Fruit fly (Drosophila melanogaster): Measurements from ENCODE around the gene smo.

Gene smo

DNA sequence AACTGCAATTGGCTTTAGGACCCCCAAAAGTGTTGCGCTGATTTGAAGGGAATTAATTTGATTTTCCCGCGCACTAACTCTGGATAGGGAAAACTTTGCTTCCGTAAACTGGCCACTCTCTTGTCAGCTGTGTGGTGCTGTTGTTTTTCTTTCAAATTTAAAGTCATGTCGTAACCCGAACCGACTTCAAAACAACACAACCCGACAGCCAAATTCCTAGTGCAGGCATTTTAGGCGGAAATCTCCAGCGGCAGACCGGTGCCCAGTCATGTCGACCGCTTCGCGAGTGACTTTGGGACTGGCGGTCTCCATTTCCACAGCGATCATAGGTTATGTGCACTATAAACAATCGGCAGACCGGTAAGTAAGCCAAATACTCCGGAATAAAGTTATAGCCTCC, 14.9 kb downstream of the smo start, which contains the start of gene CG11562:
CG11562 (plus strand) TSS at position 119 of the 400 bp plus-strand sequence.
- TF ChIP-seq CG34367 (tag; optimal IDR thresholded peaks at IDR 0.05) = no peak
- TF ChIP-seq CG17806 (tag; optimal IDR thresholded peaks at IDR 0.05) = no peak
- TF ChIP-seq CG9948 (tag; optimal IDR thresholded peaks at IDR 0.05) = no peak
- no peak for TF ChIP-seq EcR (GFP tag; optimal IDR thresholded peaks at IDR 0.05)
- no peak for TF ChIP-seq CG4496 (GFP tag; IDR thresholded peaks at IDR 0.05)
- TF ChIP-seq CG13204 (GFP tag; optimal IDR thresholded peaks at IDR 0.05) = no peak
- TF ChIP-seq CG15710 (tag; optimal IDR thresholded peaks at IDR 0.05) = no peak
- TF ChIP-seq CG8301 (tag; optimal IDR thresholded peaks at IDR 0.05) = no peak
- no peak for TF ChIP-seq fd96Ca (GFP tag; IDR thresholded peaks at IDR 0.05)
- TF ChIP-seq Pif1A (GFP tag; optimal IDR thresholded peaks at IDR 0.05) = no peak
- TF ChIP-seq Pif1B (GFP tag; optimal IDR thresholded peaks at IDR 0.05) = no peak
- TF ChIP-seq CG10348 (GFP tag; IDR thresholded peaks at IDR 0.05) = no peak
- TF ChIP-seq Snoo (tag; optimal IDR thresholded peaks at IDR 0.05) = no peak
- TF ChIP-seq rn (GFP tag; IDR thresholded peaks at IDR 0.05) = no peak
- TF ChIP-seq CG8159 (tag; optimal IDR thresholded peaks at IDR 0.05) = no peak
- no peak for TF ChIP-seq D1 (tag; optimal IDR thresholded peaks at IDR 0.05)

dm6 chr2L:294452-295362, 17.3 kb downstream of the smo start, which contains the start of the genes U2af38 and Stip1:
U2af38 (minus strand) TSS chr2L:294681.
Stip1 (plus strand) TSS chr2L:295122.
- TF ChIP-seq CG32121 (GFP tag; IDR thresholded peaks at IDR 0.05) (no peak), CG13204 (GFP tag; optimal IDR thresholded peaks at IDR 0.05) (no peak), CG14655 (GFP tag; optimal IDR thresholded peaks at IDR 0.05) (no peak), EcR (GFP tag; optimal IDR thresholded peaks at IDR 0.05) (peak; percentile 99), CG8159 (tag; optimal IDR thresholded peaks at IDR 0.05) (no peak)

DNA sequence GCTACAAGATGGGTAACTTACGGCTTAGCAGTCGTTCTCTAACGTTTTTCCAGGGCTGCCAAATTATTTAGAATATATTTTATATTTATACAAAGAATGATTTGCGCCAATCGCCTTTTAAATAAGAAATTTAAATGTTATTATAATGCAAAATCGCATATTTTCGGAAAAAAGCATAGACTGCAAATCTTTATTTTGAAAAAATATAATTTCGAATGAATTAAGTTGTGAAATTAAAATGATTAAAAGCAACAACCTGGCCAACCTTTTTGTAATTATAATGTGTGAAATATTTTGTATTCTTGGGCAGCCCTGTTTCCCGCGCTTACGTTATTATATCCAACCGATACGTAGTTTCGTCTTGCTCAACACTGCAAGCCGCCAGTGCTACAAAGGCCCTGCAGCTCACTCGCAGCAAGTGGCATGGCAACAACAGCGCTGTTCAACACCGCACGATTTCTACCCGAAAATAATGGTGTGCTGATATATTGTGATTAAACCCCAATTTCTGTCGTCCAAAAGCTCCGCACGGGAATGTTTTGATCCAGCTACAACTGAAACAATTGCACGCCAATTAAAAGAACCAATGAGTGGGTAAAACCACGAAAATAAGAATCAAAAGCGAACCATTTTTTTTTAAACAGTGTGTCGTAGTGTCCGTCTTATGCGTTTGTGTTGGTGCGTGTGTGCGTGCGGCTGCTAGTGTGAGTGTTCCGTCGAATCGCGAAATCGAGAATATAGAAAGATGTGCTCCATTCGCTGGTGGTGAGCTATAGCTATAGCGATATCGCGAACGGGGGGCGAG, 20.3 kb downstream of the smo start, which contains the start of gene Pi3K21B:
Pi3K21B (plus strand) TSS at position 401 of the 805 bp plus-strand sequence.
- TF ChIP-seq CG9948 (tag; optimal IDR thresholded peaks at IDR 0.05) (peak; percentile 83), CG4496 (GFP tag; IDR thresholded peaks at IDR 0.05) (peak; percentile 85), CG10348 (GFP tag; IDR thresholded peaks at IDR 0.05) (peak; percentile 79), CG8159 (tag; optimal IDR thresholded peaks at IDR 0.05) (peak; percentile 87), D1 (tag; optimal IDR thresholded peaks at IDR 0.05) (no peak), CG12605 (GFP tag; IDR thresholded peaks at IDR 0.05) (peak; percentile 63), Ets98B (GFP tag; IDR thresholded peaks at IDR 0.05) (peak; percentile 73), gl (tag; optimal IDR thresholded peaks at IDR 0.05) (no peak), CG15710 (tag; optimal IDR thresholded peaks at IDR 0.05) (peak; percentile 90), Snoo (tag; optimal IDR thresholded peaks at IDR 0.05) (peak; percentile 89), CG32121 (GFP tag; IDR thresholded peaks at IDR 0.05) (peak; percentile 67; the same call in 1 of the 2 replicates), Pif1A (GFP tag; optimal IDR thresholded peaks at IDR 0.05) (peak; percentile 83), rn (GFP tag; IDR thresholded peaks at IDR 0.05) (peak; percentile 48; the same call in 1 of the 2 replicates), fd96Ca (GFP tag; IDR thresholded peaks at IDR 0.05) (peak; percentile 54; the same call in 1 of the 3 replicates), CG13204 (GFP tag; optimal IDR thresholded peaks at IDR 0.05) (no peak), CG34367 (tag; optimal IDR thresholded peaks at IDR 0.05) (peak; percentile 80), CG17806 (tag; optimal IDR thresholded peaks at IDR 0.05) (peak; percentile 75), CG8301 (tag; optimal IDR thresholded peaks at IDR 0.05) (peak; percentile 71), Pif1B (GFP tag; optimal IDR thresholded peaks at IDR 0.05) (peak; percentile 53), CG14655 (GFP tag; optimal IDR thresholded peaks at IDR 0.05) (no peak), EcR (GFP tag; optimal IDR thresholded peaks at IDR 0.05) (no peak)

- TF ChIP-seq Ets98B (GFP tag; IDR thresholded peaks at IDR 0.05) (peak; percentile 22; the same call in 1 of the 2 replicates), CG14655 (GFP tag; optimal IDR thresholded peaks at IDR 0.05) (no peak), fd96Ca (GFP tag; IDR thresholded peaks at IDR 0.05) (peak; percentile 16; the same call in 1 of the 3 replicates), CG13204 (GFP tag; optimal IDR thresholded peaks at IDR 0.05) (peak; percentile 79), CG32121 (GFP tag; IDR thresholded peaks at IDR 0.05) (peak; percentile 62; the same call in 1 of the 2 replicates)
These were observed 20.9 kb downstream of the smo start for dm6 chr2L:298285-298644.

dm6 chr2L:299038-299437, 21.7 kb downstream of the smo start:
- no peak for TF ChIP-seq gl (tag; optimal IDR thresholded peaks at IDR 0.05)
- TF ChIP-seq CG12605 (GFP tag; IDR thresholded peaks at IDR 0.05) = no peak
- no peak for TF ChIP-seq CG4496 (GFP tag; IDR thresholded peaks at IDR 0.05)
- TF ChIP-seq CG13204 (GFP tag; optimal IDR thresholded peaks at IDR 0.05) = no peak
- no peak for TF ChIP-seq Pif1B (GFP tag; optimal IDR thresholded peaks at IDR 0.05)
- no peak; the same call in 2 of the 3 replicates for TF ChIP-seq fd96Ca (GFP tag; IDR thresholded peaks at IDR 0.05)
- TF ChIP-seq D1 (tag; optimal IDR thresholded peaks at IDR 0.05) = no peak
- no peak for TF ChIP-seq CG8301 (tag; optimal IDR thresholded peaks at IDR 0.05)
- TF ChIP-seq Pif1A (GFP tag; optimal IDR thresholded peaks at IDR 0.05) = no peak
- no peak for TF ChIP-seq CG34367 (tag; optimal IDR thresholded peaks at IDR 0.05)
- no peak for TF ChIP-seq CG17806 (tag; optimal IDR thresholded peaks at IDR 0.05)
- TF ChIP-seq rn (GFP tag; IDR thresholded peaks at IDR 0.05) = no peak
- TF ChIP-seq CG9948 (tag; optimal IDR thresholded peaks at IDR 0.05) = no peak
- TF ChIP-seq EcR (GFP tag; optimal IDR thresholded peaks at IDR 0.05) = no peak
- no peak for TF ChIP-seq CG14655 (GFP tag; optimal IDR thresholded peaks at IDR 0.05)
- no peak for TF ChIP-seq CG32121 (GFP tag; IDR thresholded peaks at IDR 0.05)
- no peak for TF ChIP-seq CG15710 (tag; optimal IDR thresholded peaks at IDR 0.05)
- TF ChIP-seq Snoo (tag; optimal IDR thresholded peaks at IDR 0.05) = no peak
- TF ChIP-seq CG10348 (GFP tag; IDR thresholded peaks at IDR 0.05) = no peak
- TF ChIP-seq Ets98B (GFP tag; IDR thresholded peaks at IDR 0.05) = no peak
